Fruit fly (Drosophila melanogaster): ENCODE results near the gene nAChRbeta3.
A peak's percentile ranks its signal among the peaks of the same experiment; 100 is the strongest.

nAChRbeta3 gene

dm6 chr2L:540572-541210 is 4.2 kb upstream of the nAChRbeta3 start (continued):
- TF ChIP-seq oc (tag; optimal IDR thresholded peaks at IDR 0.05) (peak; percentile 36), prd (optimal IDR thresholded peaks at IDR 0.05) (no peak), prd (GFP tag; IDR thresholded peaks at IDR 0.05) (no peak), Dip2 (GFP tag; IDR thresholded peaks at IDR 0.05) (no peak), CG4820 (GFP tag; optimal IDR thresholded peaks at IDR 0.05) (no peak), sqz (GFP tag; optimal IDR thresholded peaks at IDR 0.05) (no peak), CG9437 (GFP tag; optimal IDR thresholded peaks at IDR 0.05) (no peak), Rfx (GFP tag; IDR thresholded peaks at IDR 0.05) (peak; percentile 47; the same call in 1 of the 2 replicates), ab (GFP tag; optimal IDR thresholded peaks at IDR 0.05) (no peak), CG34422 (GFP tag; IDR thresholded peaks at IDR 0.05) (no peak; the same call in 2 of the 3 replicates), bowl (GFP tag; IDR thresholded peaks at IDR 0.05) (no peak), Dad (GFP tag; optimal IDR thresholded peaks at IDR 0.05) (no peak), seq (GFP tag; IDR thresholded peaks at IDR 0.05) (no peak), Tbp (GFP tag; optimal IDR thresholded peaks at IDR 0.05) (no peak), Hey (tag; optimal IDR thresholded peaks at IDR 0.05) (no peak), CG11723 (GFP tag; optimal IDR thresholded peaks at IDR 0.05) (no peak), CG6689 (GFP tag; IDR thresholded peaks at IDR 0.05) (no peak), BEAF-32 (GFP tag; optimal IDR thresholded peaks at IDR 0.05) (peak; percentile 39), phol (tag; optimal IDR thresholded peaks at IDR 0.05) (peak; percentile 100), Sin3A (optimal IDR thresholded peaks at IDR 0.05) (peak; percentile 21), dan (GFP tag; IDR thresholded peaks at IDR 0.05) (no peak), CG10565 (GFP tag; optimal IDR thresholded peaks at IDR 0.05) (no peak), nerfin-2 (GFP tag; IDR thresholded peaks at IDR 0.05; ENCODE audit: partially characterized antibody) (no peak), yki (optimal IDR thresholded peaks at IDR 0.05) (no peak), CG7745 (tag; optimal IDR thresholded peaks at IDR 0.05) (peak; percentile 26), zfh1 (GFP tag; IDR thresholded peaks at IDR 0.05) (no peak), Adf1 (GFP tag; IDR thresholded peaks at IDR 0.05) (no peak), Mrtf (GFP tag; IDR thresholded peaks at IDR 0.05) (no peak), CG7987 (GFP tag; optimal IDR thresholded peaks at IDR 0.05) (no peak), ftz-f1 (GFP tag; optimal IDR thresholded peaks at IDR 0.05) (peak; percentile 57), HLH3B (GFP tag; IDR thresholded peaks at IDR 0.05) (no peak), Opbp (GFP tag; IDR thresholded peaks at IDR 0.05; ENCODE audit: partially characterized antibody) (peak; percentile 37; the same call in 2 of the 3 replicates), CG12942 (GFP tag; optimal IDR thresholded peaks at IDR 0.05) (no peak), fd3F (GFP tag; optimal IDR thresholded peaks at IDR 0.05) (no peak), CkIIα-i1 (GFP tag; IDR thresholded peaks at IDR 0.05) (no peak), Atf-2 (GFP tag; optimal IDR thresholded peaks at IDR 0.05) (no peak), tx (GFP tag; optimal IDR thresholded peaks at IDR 0.05) (no peak), mam (GFP tag; optimal IDR thresholded peaks at IDR 0.05) (no peak), CG12104 (GFP tag; optimal IDR thresholded peaks at IDR 0.05) (no peak), Hr39 (optimal IDR thresholded peaks at IDR 0.05) (no peak), ase (GFP tag; IDR thresholded peaks at IDR 0.05) (0 out of 3 replicates have a peak, but pooled peaks have one; percentile 36), CG16815 (GFP tag; optimal IDR thresholded peaks at IDR 0.05) (no peak), grau (tag; optimal IDR thresholded peaks at IDR 0.05) (no peak), CG2116 (GFP tag; optimal IDR thresholded peaks at IDR 0.05) (peak; percentile 53), Nf-YA (GFP tag; IDR thresholded peaks at IDR 0.05) (no peak), repo (GFP tag; optimal IDR thresholded peaks at IDR 0.05) (no peak), CG6272 (GFP tag; IDR thresholded peaks at IDR 0.05) (no peak), CG8944 (GFP tag; optimal IDR thresholded peaks at IDR 0.05) (no peak), D19A (tag; optimal IDR thresholded peaks at IDR 0.05) (peak; percentile 8), CG1233 (GFP tag; optimal IDR thresholded peaks at IDR 0.05) (peak; percentile 21), CG2712 (tag; optimal IDR thresholded peaks at IDR 0.05) (peak; percentile 55), Atf3 (GFP tag; optimal IDR thresholded peaks at IDR 0.05) (no peak), CG2120 (GFP tag; optimal IDR thresholded peaks at IDR 0.05) (no peak)

All from whole organism, embryonic.